Fruit fly (Drosophila melanogaster): ENCODE results near the gene hzg.

Gene hzg

DNA sequence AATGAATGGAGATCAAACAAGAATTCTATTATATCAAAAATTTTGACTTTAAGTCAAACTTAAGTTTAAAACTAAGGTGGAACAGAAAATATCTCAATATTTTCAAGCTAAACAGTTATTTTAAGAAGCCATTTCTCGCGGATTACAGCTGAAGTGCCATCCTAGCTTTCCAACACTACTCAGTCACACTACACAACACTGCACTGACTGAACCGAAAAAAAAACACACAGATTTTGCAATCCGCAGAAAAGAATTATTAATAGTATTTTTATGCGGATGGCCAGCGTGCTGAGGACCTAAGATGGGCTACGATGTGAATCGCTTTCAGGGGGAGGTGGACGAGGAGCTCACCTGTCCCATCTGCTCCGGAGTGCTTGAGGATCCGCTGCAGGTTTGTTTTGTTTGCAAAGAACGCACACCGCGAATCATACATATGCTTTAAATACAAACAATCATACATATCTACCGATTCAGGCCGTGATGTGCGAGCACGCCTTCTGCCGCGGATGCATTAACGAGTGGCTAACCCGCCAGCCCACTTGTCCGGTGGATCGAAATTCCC, 48.0 kb downstream of the hzg start, which contains the start of gene elgi (continued):
- peak; percentile 17 for TF ChIP-seq gfzf (GFP tag; optimal IDR thresholded peaks at IDR 0.05)
- no peak for TF ChIP-seq CG9727 (GFP tag; optimal IDR thresholded peaks at IDR 0.05)
- 0 out of 2 replicates have a peak, but pooled peaks have one; percentile 17 for TF ChIP-seq ara (GFP tag; IDR thresholded peaks at IDR 0.05)
- TF ChIP-seq dysf (GFP tag; IDR thresholded peaks at IDR 0.05): peak; percentile 58; the same call in 2 of the 3 replicates
- TF ChIP-seq CG10462 (GFP tag; optimal IDR thresholded peaks at IDR 0.05): peak; percentile 5
- TF ChIP-seq so (GFP tag; IDR thresholded peaks at IDR 0.05): no peak
- TF ChIP-seq kay (GFP tag; optimal IDR thresholded peaks at IDR 0.05): no peak
- peak; percentile 23 for TF ChIP-seq CG2116 (GFP tag; optimal IDR thresholded peaks at IDR 0.05)
- no peak for TF ChIP-seq Nf-YB (GFP tag; optimal IDR thresholded peaks at IDR 0.05)
- TF ChIP-seq ems (GFP tag; optimal IDR thresholded peaks at IDR 0.05): peak; percentile 47
- TF ChIP-seq dpn (GFP tag; optimal IDR thresholded peaks at IDR 0.05): peak; percentile 70 to 76
- no peak for TF ChIP-seq CG15479 (GFP tag; optimal IDR thresholded peaks at IDR 0.05)
- no peak for TF ChIP-seq rib (GFP tag; IDR thresholded peaks at IDR 0.05)
- TF ChIP-seq CG12104 (GFP tag; optimal IDR thresholded peaks at IDR 0.05): peak; percentile 29
- TF ChIP-seq Hr3 (GFP tag; optimal IDR thresholded peaks at IDR 0.05): peak; percentile 53
- TF ChIP-seq lbe (GFP tag; optimal IDR thresholded peaks at IDR 0.05): peak; percentile 78
- peak; percentile 71 for TF ChIP-seq CG13296 (GFP tag; optimal IDR thresholded peaks at IDR 0.05)
- no peak for TF ChIP-seq Mrtf (GFP tag; IDR thresholded peaks at IDR 0.05)
- TF ChIP-seq bbx (GFP tag; IDR thresholded peaks at IDR 0.05; ENCODE audit: partially characterized antibody): peak; percentile 49
- TF ChIP-seq sna (GFP tag; IDR thresholded peaks at IDR 0.05; ENCODE audit: partially characterized antibody): no peak
- TF ChIP-seq aop (GFP tag; IDR thresholded peaks at IDR 0.05): no peak
- TF ChIP-seq chn (GFP tag; optimal IDR thresholded peaks at IDR 0.05): peak; percentile 46
- peak; percentile 36 for TF ChIP-seq az2 (GFP tag; optimal IDR thresholded peaks at IDR 0.05)
- peak; percentile 82 for TF ChIP-seq CG9932 (GFP tag; IDR thresholded peaks at IDR 0.05)
- TF ChIP-seq CG15514 (GFP tag; optimal IDR thresholded peaks at IDR 0.05): peak; percentile 66
- TF ChIP-seq CG6791 (GFP tag; IDR thresholded peaks at IDR 0.05; ENCODE audit: partially characterized antibody): 0 out of 3 replicates have a peak, but pooled peaks have one; percentile 11
- TF ChIP-seq CG6765 (GFP tag; optimal IDR thresholded peaks at IDR 0.05): peak; percentile 27
- TF ChIP-seq Atf-2 (GFP tag; optimal IDR thresholded peaks at IDR 0.05): peak; percentile 26
- TF ChIP-seq CG12659 (GFP tag; optimal IDR thresholded peaks at IDR 0.05): peak; percentile 63
- TF ChIP-seq Hey (tag; optimal IDR thresholded peaks at IDR 0.05): no peak
- no peak for TF ChIP-seq CG7372 (GFP tag; IDR thresholded peaks at IDR 0.05)
- TF ChIP-seq CG9609 (GFP tag; optimal IDR thresholded peaks at IDR 0.05): peak; percentile 53
- no peak for TF ChIP-seq CG17912 (GFP tag; optimal IDR thresholded peaks at IDR 0.05)
- TF ChIP-seq CG30431 (GFP tag; optimal IDR thresholded peaks at IDR 0.05): no peak
- peak; percentile 11 for TF ChIP-seq Elba2 (GFP tag; optimal IDR thresholded peaks at IDR 0.05)
- TF ChIP-seq Neu2 (GFP tag; optimal IDR thresholded peaks at IDR 0.05; ENCODE audit: borderline replicate concordance): no peak
- TF ChIP-seq MTF-1 (GFP tag; optimal IDR thresholded peaks at IDR 0.05; ENCODE audit: borderline replicate concordance): no peak
- no peak for TF ChIP-seq CG43689 (GFP tag; IDR thresholded peaks at IDR 0.05)
- TF ChIP-seq dan (GFP tag; IDR thresholded peaks at IDR 0.05): no peak
- TF ChIP-seq CG17829 (tag; optimal IDR thresholded peaks at IDR 0.05): peak; percentile 4
- peak; percentile 34 for TF ChIP-seq CG18011 (GFP tag; optimal IDR thresholded peaks at IDR 0.05)
- TF ChIP-seq CG1602 (GFP tag; optimal IDR thresholded peaks at IDR 0.05): peak; percentile 4
- peak; percentile 24 for TF ChIP-seq CG10979 (tag; optimal IDR thresholded peaks at IDR 0.05)
- peak; percentile 44 for TF ChIP-seq CG1647 (GFP tag; optimal IDR thresholded peaks at IDR 0.05)
- peak in 1 of 2 experiments; percentile 71 for TF ChIP-seq crp (GFP tag; optimal IDR thresholded peaks at IDR 0.05)
- TF ChIP-seq H2.0 (GFP tag; IDR thresholded peaks at IDR 0.05): no peak
- TF ChIP-seq trh (GFP tag; optimal IDR thresholded peaks at IDR 0.05): no peak
- no peak for TF ChIP-seq CG5953 (GFP tag; IDR thresholded peaks at IDR 0.05)
- peak; percentile 79 for TF ChIP-seq CG11456 (GFP tag; IDR thresholded peaks at IDR 0.05)
- TF ChIP-seq nmo (GFP tag; optimal IDR thresholded peaks at IDR 0.05): peak; percentile 29
